Worm (Caenorhabditis elegans): Measurements from ENCODE around the gene Y39A1A.9.

Gene Y39A1A.9

ce11 chrIII:10621208-10621607, 12.1 kb downstream of the Y39A1A.9 start, which contains the start of the genes lron-10 and hpr-9 (continued):
- TF ChIP-seq sma-3 (GFP tag; optimal IDR thresholded peaks at IDR 0.05) (peak; percentile 93), ztf-4 (tag; optimal IDR thresholded peaks at IDR 0.05) (peak; percentile 37), nhr-25 (tag; optimal IDR thresholded peaks at IDR 0.05) (peak; percentile 84)

ce11 chrIII:10615166-10615565, 18.1 kb downstream of the Y39A1A.9 start, which contains the start of gene mrpl-22:
Gene mrpl-22 (plus strand): TSS chrIII:10615466.
- TF ChIP-seq lin-11 (tag; optimal IDR thresholded peaks at IDR 0.05): no peak
- no peak for TF ChIP-seq blmp-1 (tag; optimal IDR thresholded peaks at IDR 0.05; ENCODE audit: insufficient read depth)
- TF ChIP-seq R02D3.7 (tag; optimal IDR thresholded peaks at IDR 0.05): no peak
- no peak for TF ChIP-seq ceh-82 (tag; optimal IDR thresholded peaks at IDR 0.05)
- no peak for TF ChIP-seq nhr-12 (tag; optimal IDR thresholded peaks at IDR 0.05)
- no peak for TF ChIP-seq nhr-6 (tag; optimal IDR thresholded peaks at IDR 0.05)
- no peak for TF ChIP-seq nhr-21 (tag; optimal IDR thresholded peaks at IDR 0.05)
- no peak for TF ChIP-seq nhr-11 (tag; optimal IDR thresholded peaks at IDR 0.05)
- TF ChIP-seq mbf-1 (tag; optimal IDR thresholded peaks at IDR 0.05): no peak
- TF ChIP-seq sma-3 (GFP tag; optimal IDR thresholded peaks at IDR 0.05): no peak
- no peak for TF ChIP-seq F13H6.1 (tag; optimal IDR thresholded peaks at IDR 0.05)
- TF ChIP-seq gmeb-1 (tag; optimal IDR thresholded peaks at IDR 0.05): no peak
- TF ChIP-seq lin-39 (tag; optimal IDR thresholded peaks at IDR 0.05): no peak
- TF ChIP-seq nhr-23 (tag; optimal IDR thresholded peaks at IDR 0.05): no peak
- no peak for TF ChIP-seq ceh-16 (tag; optimal IDR thresholded peaks at IDR 0.05)
- TF ChIP-seq skn-1 (tag; optimal IDR thresholded peaks at IDR 0.05): no peak
- TF ChIP-seq lin-13 (GFP tag; optimal IDR thresholded peaks at IDR 0.05): no peak

ce11 chrIII:10612333-10612732, 21.0 kb downstream of the Y39A1A.9 start, which contains the start of gene Y39A1A.24:
Gene Y39A1A.24 (plus strand): TSS chrIII:10612633.
- TF ChIP-seq mdl-1 (tag; optimal IDR thresholded peaks at IDR 0.05): no peak
- no peak for TF ChIP-seq nhr-6 (tag; optimal IDR thresholded peaks at IDR 0.05)
- TF ChIP-seq C34F6.9 (tag; optimal IDR thresholded peaks at IDR 0.05): no peak
- TF ChIP-seq unc-55 (GFP tag; optimal IDR thresholded peaks at IDR 0.05): no peak
- no peak for TF ChIP-seq sma-3 (GFP tag; optimal IDR thresholded peaks at IDR 0.05)
- no peak for TF ChIP-seq nhr-25 (tag; optimal IDR thresholded peaks at IDR 0.05)
- no peak for TF ChIP-seq nhr-129 (tag; optimal IDR thresholded peaks at IDR 0.05)
- TF ChIP-seq unc-62 (GFP tag; optimal IDR thresholded peaks at IDR 0.05): no peak
- TF ChIP-seq nhr-237 (tag; optimal IDR thresholded peaks at IDR 0.05): no peak
- no peak for TF ChIP-seq ama-1 (optimal IDR thresholded peaks at IDR 0.05)
- TF ChIP-seq lin-39 (tag; optimal IDR thresholded peaks at IDR 0.05): no peak
- no peak for TF ChIP-seq lin-11 (tag; optimal IDR thresholded peaks at IDR 0.05)
- no peak for TF ChIP-seq mbf-1 (tag; optimal IDR thresholded peaks at IDR 0.05)
- TF ChIP-seq ZK546.5 (tag; optimal IDR thresholded peaks at IDR 0.05): no peak
- no peak for TF ChIP-seq ztf-1 (GFP tag; conservative IDR thresholded peaks at IDR 0.05)
- TF ChIP-seq ceh-16 (tag; optimal IDR thresholded peaks at IDR 0.05): no peak
- TF ChIP-seq nhr-77 (tag; optimal IDR thresholded peaks at IDR 0.05): no peak
- no peak for TF ChIP-seq sem-4 (tag; optimal IDR thresholded peaks at IDR 0.05)
- no peak for TF ChIP-seq nhr-21 (tag; optimal IDR thresholded peaks at IDR 0.05)
- TF ChIP-seq mab-5 (tag; optimal IDR thresholded peaks at IDR 0.05): no peak

- TF ChIP-seq nhr-12 (tag; optimal IDR thresholded peaks at IDR 0.05) (no peak), unc-55 (GFP tag; optimal IDR thresholded peaks at IDR 0.05) (peak; percentile 62), lin-13 (GFP tag; optimal IDR thresholded peaks at IDR 0.05) (peak; percentile 7), C34F6.9 (tag; optimal IDR thresholded peaks at IDR 0.05) (peak; percentile 75), crh-2 (tag; optimal IDR thresholded peaks at IDR 0.05) (peak; percentile 29), lsy-2 (tag; optimal IDR thresholded peaks at IDR 0.05) (peak in 1 of 2 experiments; percentile 24), ztf-11 (tag; optimal IDR thresholded peaks at IDR 0.05) (no peak)
These were observed 25.1 kb downstream of the Y39A1A.9 start for ce11 chrIII:10608161-10608560.

- TF ChIP-seq mbf-1 (tag; optimal IDR thresholded peaks at IDR 0.05) (no peak), nhr-77 (tag; optimal IDR thresholded peaks at IDR 0.05) (no peak), ztf-4 (tag; optimal IDR thresholded peaks at IDR 0.05) (no peak)
These were observed 28.3 kb downstream of the Y39A1A.9 start, which contains the start of gene rabx-5 for ce11 chrIII:10605049-10605448. Gene rabx-5 (plus strand): TSS chrIII:10605349.
